Worm (Caenorhabditis elegans) whole organism, early embryonic: ENCODE data around the gene gtr-1.
A peak's percentile ranks its signal among the peaks of the same experiment; 100 is the strongest.

Source experiments
- ama-1 ChIP-seq: fragments of 150-350 bp; optimal IDR thresholded peaks from 2 replicates; lab custom pipeline; 2014
- flt-1 ChIP-seq: fragments of 200-800 bp; sonication (Bioruptor generic); IDR thresholded peaks from 2 replicates; pipeline ENCODE4 v1.3.6; 2022; ENCODE audit warnings: missing genetic modification characterization, missing compliant biosample characterization
- tbx-37 ChIP-seq: fragments of 200-800 bp; sonication (Bioruptor generic); conservative IDR thresholded peaks from 2 replicates; pipeline ENCODE4 v1.3.6; 2022; ENCODE audit warnings: missing genetic modification reagents, missing genetic modification characterization, missing compliant biosample characterization

DNA sequence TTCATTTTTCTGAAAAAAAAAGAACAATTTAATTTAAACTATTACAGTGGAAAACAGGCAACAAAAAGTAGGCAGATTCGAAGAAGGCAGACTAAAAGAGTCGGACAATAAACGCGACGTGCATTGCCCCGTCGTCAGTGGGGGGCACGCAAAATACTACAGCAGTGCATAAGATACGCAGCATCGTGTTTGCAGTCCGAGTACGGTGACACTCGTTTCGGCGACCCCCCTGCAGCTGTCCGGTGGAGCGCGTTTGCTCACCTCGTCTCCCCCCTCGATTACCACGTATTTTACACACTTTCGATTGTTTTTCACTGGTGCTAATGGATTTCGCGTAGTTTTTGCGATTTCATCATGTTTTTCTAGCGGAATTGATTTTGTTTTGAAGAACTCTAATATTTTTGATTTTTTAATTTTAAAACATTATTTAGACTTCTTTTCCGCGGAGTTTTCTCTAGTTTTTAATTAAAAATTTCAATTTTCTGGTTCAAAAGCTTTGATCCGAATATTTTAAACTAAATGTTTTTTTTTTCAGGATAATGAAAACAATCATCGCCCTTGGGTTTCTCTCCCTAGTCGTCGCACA lies 34.4 kb upstream of the gtr-1 start, which contains the start of the genes trap-2 and ile-2:
- TF ChIP-seq flt-1 (GFP tag; lab: Robert Waterston, UW) (peak; percentile 57; the same call in 1 of the 2 replicates), ama-1 (no peak), tbx-37 (GFP tag; lab: Robert Waterston, UW) (no peak)
